Worm (Caenorhabditis elegans) whole organism, L2 larva: ENCODE measurements around the gene col-72.

ENCODE experiments used
- F13H6.1 ChIP-seq: sonication (generic microtip); optimal IDR thresholded peaks from 2 replicates; lab custom pipeline; 2016; ENCODE audit warnings: missing genetic modification characterization, missing compliant biosample characterization
- aly-2 ChIP-seq: fragments of 150-350 bp; optimal IDR thresholded peaks from 2 replicates; lab custom pipeline; 2014; ENCODE audit warnings: missing biosample characterization, missing genetic modification characterization
- ceh-82 ChIP-seq: fragments of 150-350 bp; optimal IDR thresholded peaks from 2 replicates; lab custom pipeline; 2014; ENCODE audit warnings: missing biosample characterization, missing genetic modification characterization
- elt-3 ChIP-seq: sonication (generic microtip); optimal IDR thresholded peaks from 2 replicates; lab custom pipeline; 2017; ENCODE audit warnings: missing biosample characterization, missing genetic modification characterization
- nhr-12 ChIP-seq: fragments of 150-350 bp; optimal IDR thresholded peaks from 2 replicates; lab custom pipeline; 2014; ENCODE audit warnings: missing biosample characterization, missing genetic modification characterization

ce11 chrII:3481584-3481983 lies 42.4 kb downstream of the col-72 start, which contains the start of gene Y49F6B.8:
- no peak for TF ChIP-seq nhr-12 (tag; lab: Kevin White, UChicago)
- TF ChIP-seq elt-3, result no peak
- no peak for TF ChIP-seq ceh-82 (tag; lab: Kevin White, UChicago)
- TF ChIP-seq aly-2 (tag; lab: Kevin White, UChicago), result no peak
- no peak for TF ChIP-seq F13H6.1 (tag; lab: Kevin White, UChicago)
